Worm (Caenorhabditis elegans): ENCODE results near the gene F20G2.2.

DNA sequence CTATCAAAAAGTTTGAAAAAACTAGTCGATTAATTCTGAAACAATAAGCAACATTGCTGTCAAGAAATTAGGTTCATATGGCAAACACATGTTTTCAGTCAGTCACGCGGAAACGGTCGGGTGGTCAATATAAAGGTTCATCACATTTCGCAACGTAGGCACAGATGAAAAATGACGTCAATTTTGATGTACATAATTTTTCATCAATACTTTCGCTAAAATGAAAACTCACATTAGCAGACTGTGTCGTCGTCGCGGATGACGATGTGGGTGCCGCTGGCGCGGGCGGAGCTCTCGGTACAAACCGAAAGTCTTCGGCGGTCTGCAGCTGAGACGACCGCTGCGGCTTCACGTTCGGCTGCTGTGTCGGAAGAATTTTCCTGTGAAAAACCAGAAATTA, 47.7 kb upstream of the F20G2.2 start, which contains the start of gene swan-2:
- no peak for TF ChIP-seq unc-62 (GFP tag; optimal IDR thresholded peaks at IDR 0.05)
- no peak for TF ChIP-seq bed-3 (GFP tag; optimal IDR thresholded peaks at IDR 0.05)
- TF ChIP-seq elt-3 (tag; optimal IDR thresholded peaks at IDR 0.05): no peak
- no peak for TF ChIP-seq nhr-237 (tag; optimal IDR thresholded peaks at IDR 0.05)
- no peak for TF ChIP-seq ceh-39 (tag; optimal IDR thresholded peaks at IDR 0.05)
- no peak for TF ChIP-seq ceh-43 (GFP tag; optimal IDR thresholded peaks at IDR 0.05)
- no peak for TF ChIP-seq snpc-4 (tag; optimal IDR thresholded peaks at IDR 0.05)
- no peak for TF ChIP-seq mep-1 (tag; optimal IDR thresholded peaks at IDR 0.05)
- no peak for TF ChIP-seq ztf-11 (tag; optimal IDR thresholded peaks at IDR 0.05)
- no peak for TF ChIP-seq mab-5 (tag; optimal IDR thresholded peaks at IDR 0.05)
